Fruit fly (Drosophila melanogaster): Measurements from ENCODE around the gene ush.

The ush gene

DNA sequence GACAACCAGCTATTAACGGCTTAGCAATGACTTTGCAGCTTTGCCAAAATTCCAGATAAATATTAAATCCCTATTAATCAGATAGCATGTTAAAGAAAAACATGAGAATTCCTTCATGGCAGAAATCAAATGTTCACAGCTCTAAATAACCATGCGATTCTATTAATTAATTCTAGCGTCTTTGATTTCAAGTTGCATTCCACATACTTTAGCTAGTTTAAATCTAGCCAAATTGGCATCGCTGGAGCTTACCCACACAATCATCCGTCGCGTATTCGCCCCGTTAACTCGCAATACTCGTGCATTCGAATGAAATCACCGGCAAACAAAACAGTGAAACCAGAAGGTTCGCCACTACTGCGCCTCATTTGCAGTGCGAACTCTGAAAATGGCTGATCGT lies 83.3 kb downstream of the ush start, which contains the start of gene Tspo (continued):
- peak; percentile 14; the same call in 1 of the 2 replicates for TF ChIP-seq amos (GFP tag; IDR thresholded peaks at IDR 0.05; ENCODE audit: partially characterized antibody)
- peak; percentile 83 for TF ChIP-seq row (GFP tag; IDR thresholded peaks at IDR 0.05)
- peak; percentile 13; the same call in 1 of the 3 replicates for TF ChIP-seq CG34422 (GFP tag; IDR thresholded peaks at IDR 0.05)
- no peak for TF ChIP-seq disco-r (GFP tag; optimal IDR thresholded peaks at IDR 0.05)
- no peak for TF ChIP-seq Doc3 (GFP tag; IDR thresholded peaks at IDR 0.05; ENCODE audit: partially characterized antibody)
- TF ChIP-seq sens-2 (GFP tag; IDR thresholded peaks at IDR 0.05): peak; percentile 29; the same call in 1 of the 2 replicates
- no peak for TF ChIP-seq NK7.1 (GFP tag; optimal IDR thresholded peaks at IDR 0.05)
- no peak for TF ChIP-seq CG3163 (GFP tag; optimal IDR thresholded peaks at IDR 0.05)
- TF ChIP-seq HmgZ (tag; optimal IDR thresholded peaks at IDR 0.05): peak; percentile 44
- no peak for TF ChIP-seq CG3847 (GFP tag; IDR thresholded peaks at IDR 0.05)
- TF ChIP-seq abd-A (tag; optimal IDR thresholded peaks at IDR 0.05): no peak
- no peak for TF ChIP-seq Ssrp (tag; optimal IDR thresholded peaks at IDR 0.05)
- TF ChIP-seq Hmx (GFP tag; optimal IDR thresholded peaks at IDR 0.05): no peak
- no peak for TF ChIP-seq CG9817 (tag; optimal IDR thresholded peaks at IDR 0.05)
- peak; percentile 66 for TF ChIP-seq MBD-R2 (GFP tag; IDR thresholded peaks at IDR 0.05)
- peak; percentile 80 for TF ChIP-seq sd (tag; optimal IDR thresholded peaks at IDR 0.05)
- peak; percentile 92 for TF ChIP-seq CG3995 (GFP tag; optimal IDR thresholded peaks at IDR 0.05)
- no peak for TF ChIP-seq dmrt11E (tag; optimal IDR thresholded peaks at IDR 0.05)
- TF ChIP-seq ab (GFP tag; optimal IDR thresholded peaks at IDR 0.05): no peak
- TF ChIP-seq CG4282 (GFP tag; optimal IDR thresholded peaks at IDR 0.05): no peak
- TF ChIP-seq CG12769 (tag; optimal IDR thresholded peaks at IDR 0.05): no peak
- no peak for TF ChIP-seq BEAF-32 (GFP tag; optimal IDR thresholded peaks at IDR 0.05)
- peak; percentile 24 for TF ChIP-seq pzg (GFP tag; optimal IDR thresholded peaks at IDR 0.05)
- TF ChIP-seq CG17612 (GFP tag; IDR thresholded peaks at IDR 0.05): no peak
- peak; percentile 52 for TF ChIP-seq nom (GFP tag; optimal IDR thresholded peaks at IDR 0.05)
- TF ChIP-seq unpg (GFP tag; optimal IDR thresholded peaks at IDR 0.05): no peak
- peak; percentile 34 for TF ChIP-seq CG10543 (GFP tag; optimal IDR thresholded peaks at IDR 0.05)
- peak; percentile 9 for TF ChIP-seq CG15514 (GFP tag; optimal IDR thresholded peaks at IDR 0.05)
- TF ChIP-seq CG8478 (optimal IDR thresholded peaks at IDR 0.05): peak; percentile 35
- TF ChIP-seq cato (GFP tag; optimal IDR thresholded peaks at IDR 0.05; ENCODE audit: borderline replicate concordance): no peak
- peak; percentile 11 for TF ChIP-seq CG2116 (GFP tag; optimal IDR thresholded peaks at IDR 0.05)
- peak; percentile 81; the same call in 1 of the 4 replicates for TF ChIP-seq chinmo (GFP tag; IDR thresholded peaks at IDR 0.05; ENCODE audit: partially characterized antibody)
- TF ChIP-seq B-H2 (GFP tag; optimal IDR thresholded peaks at IDR 0.05): no peak
- no peak for TF ChIP-seq Lhr (GFP tag; optimal IDR thresholded peaks at IDR 0.05)
- TF ChIP-seq Sox102F (GFP tag; optimal IDR thresholded peaks at IDR 0.05): no peak
- TF ChIP-seq Dref (GFP tag; IDR thresholded peaks at IDR 0.05): peak; percentile 19; the same call in 1 of the 2 replicates
- TF ChIP-seq Kr (GFP tag; optimal IDR thresholded peaks at IDR 0.05): no peak

DNA sequence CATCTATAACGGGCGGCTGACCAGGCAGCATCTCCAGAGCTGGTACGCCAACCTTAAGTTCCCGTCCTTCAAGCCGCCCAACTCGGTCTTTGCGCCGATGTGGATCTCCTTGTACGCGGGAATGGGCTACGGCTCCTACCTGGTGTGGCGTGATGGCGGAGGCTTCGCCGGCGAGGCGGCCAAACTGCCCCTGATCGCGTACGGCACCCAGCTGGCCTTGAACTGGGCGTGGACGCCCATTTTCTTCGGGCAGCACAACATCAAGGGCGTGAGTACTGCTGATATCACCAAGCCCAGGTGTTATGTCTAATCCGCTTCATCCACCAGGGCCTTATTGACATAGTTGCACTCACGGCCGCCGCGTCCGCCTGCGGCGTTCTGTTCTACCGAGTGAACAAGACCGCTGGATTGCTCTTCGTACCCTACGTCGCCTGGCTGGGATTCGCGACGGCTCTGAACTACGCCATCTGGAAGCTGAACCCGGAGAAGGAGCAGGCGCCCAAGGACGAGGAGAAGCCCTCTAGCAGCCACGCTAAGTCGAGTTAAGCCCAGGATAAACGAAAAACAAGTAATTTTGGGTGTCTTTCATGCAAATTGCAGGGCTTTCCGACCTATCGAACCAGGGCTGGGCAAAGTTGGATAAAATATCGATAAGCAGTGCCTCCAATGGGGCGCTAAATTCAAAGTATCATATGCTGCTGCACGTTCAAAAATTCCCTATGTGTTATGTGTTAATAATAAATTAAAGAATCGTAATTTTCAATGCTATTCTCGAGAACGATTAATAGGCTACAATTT lies 83.9 kb downstream of the ush start, which contains the start of gene rempA:
rempA (minus strand) TSS at position 541 of the 798 bp plus-strand sequence.
- TF ChIP-seq CG7963 (GFP tag; IDR thresholded peaks at IDR 0.05; ENCODE audit: partially characterized antibody) (peak; percentile 53; the same call in 1 of the 3 replicates), E2f2 (GFP tag; IDR thresholded peaks at IDR 0.05) (peak; percentile 94), Opbp (GFP tag; IDR thresholded peaks at IDR 0.05; ENCODE audit: partially characterized antibody) (peak; percentile 69; the same call in 2 of the 3 replicates), HLH4C (GFP tag; IDR thresholded peaks at IDR 0.05; ENCODE audit: partially characterized antibody) (peak; percentile 60; the same call in 2 of the 3 replicates), dmrt99B (tag; optimal IDR thresholded peaks at IDR 0.05) (no peak), knrl (GFP tag; IDR thresholded peaks at IDR 0.05; ENCODE audit: partially characterized antibody) (peak; percentile 58; the same call in 2 of the 3 replicates), HLH54F (GFP tag; optimal IDR thresholded peaks at IDR 0.05) (no peak), corto (GFP tag; optimal IDR thresholded peaks at IDR 0.05) (no peak), CG34422 (GFP tag; IDR thresholded peaks at IDR 0.05) (0 out of 3 replicates have a peak, but pooled peaks have one; percentile 33), amos (GFP tag; IDR thresholded peaks at IDR 0.05; ENCODE audit: partially characterized antibody) (peak; percentile 69), Ets65A (GFP tag) (peak; percentile 54), CG17361 (GFP tag; IDR thresholded peaks at IDR 0.05) (no peak), CG13287 (GFP tag; IDR thresholded peaks at IDR 0.05; ENCODE audit: partially characterized antibody) (peak; percentile 82), CG7928 (GFP tag; optimal IDR thresholded peaks at IDR 0.05) (peak; percentile 91)

Measured in whole organism, embryonic.